Worm (Caenorhabditis elegans): ENCODE measurements around the gene E02C12.19.

E02C12.19 gene

ce11 chrV:9334216-9334615 is 42.1 kb downstream of the E02C12.19 start, which contains the start of gene ucp-4:
ucp-4 (plus strand) TSS chrV:9334298.
- TF ChIP-seq F13H6.1 (tag; optimal IDR thresholded peaks at IDR 0.05), result no peak
- TF ChIP-seq ceh-16 (tag; optimal IDR thresholded peaks at IDR 0.05), result no peak
- peak; percentile 37 for TF ChIP-seq C34F6.9 (tag; optimal IDR thresholded peaks at IDR 0.05)

- TF ChIP-seq crh-2 (tag; optimal IDR thresholded peaks at IDR 0.05), result no peak
- TF ChIP-seq unc-55 (GFP tag; optimal IDR thresholded peaks at IDR 0.05), result peak; percentile 8
- peak; percentile 59 for TF ChIP-seq nhr-25 (tag; optimal IDR thresholded peaks at IDR 0.05)
- TF ChIP-seq gmeb-1 (tag; optimal IDR thresholded peaks at IDR 0.05), result peak; percentile 31
- TF ChIP-seq sma-9 (GFP tag; optimal IDR thresholded peaks at IDR 0.05), result peak; percentile 18
- TF ChIP-seq sma-9 (tag; optimal IDR thresholded peaks at IDR 0.05), result no peak
Observed at ce11 chrV:9333316-9334048, 42.8 kb downstream of the E02C12.19 start, which contains the start of gene acl-14. acl-14 (minus strand) TSS chrV:9333631.

- TF ChIP-seq aly-2 (tag; optimal IDR thresholded peaks at IDR 0.05) (no peak), F13H6.1 (tag; optimal IDR thresholded peaks at IDR 0.05) (peak; percentile 48), ama-1 (optimal IDR thresholded peaks at IDR 0.05) (no peak), nhr-129 (tag; optimal IDR thresholded peaks at IDR 0.05) (peak; percentile 7), nhr-21 (tag; optimal IDR thresholded peaks at IDR 0.05) (no peak)
Observed at ce11 chrV:9332611-9333315, 43.6 kb downstream of the E02C12.19 start.

ce11 chrV:9329245-9329979 is 46.9 kb downstream of the E02C12.19 start:
- no peak for TF ChIP-seq R02D3.7 (tag; optimal IDR thresholded peaks at IDR 0.05)
- no peak for TF ChIP-seq ceh-82 (tag; optimal IDR thresholded peaks at IDR 0.05)
- TF ChIP-seq mbf-1 (tag; optimal IDR thresholded peaks at IDR 0.05), result no peak
- no peak for TF ChIP-seq F13H6.1 (tag; optimal IDR thresholded peaks at IDR 0.05)
- TF ChIP-seq blmp-1 (tag; optimal IDR thresholded peaks at IDR 0.05; ENCODE audit: insufficient read depth), result no peak
- TF ChIP-seq lin-13 (GFP tag; optimal IDR thresholded peaks at IDR 0.05), result no peak
- no peak for TF ChIP-seq nhr-21 (tag; optimal IDR thresholded peaks at IDR 0.05)
- TF ChIP-seq ztf-4 (tag; optimal IDR thresholded peaks at IDR 0.05), result no peak
- TF ChIP-seq unc-55 (GFP tag; optimal IDR thresholded peaks at IDR 0.05), result no peak
- TF ChIP-seq crh-2 (tag; optimal IDR thresholded peaks at IDR 0.05), result no peak
- no peak for TF ChIP-seq ztf-1 (GFP tag; conservative IDR thresholded peaks at IDR 0.05)
- TF ChIP-seq gmeb-1 (tag; optimal IDR thresholded peaks at IDR 0.05), result no peak
- no peak for TF ChIP-seq nhr-77 (tag; optimal IDR thresholded peaks at IDR 0.05)

- TF ChIP-seq nhr-12 (tag; optimal IDR thresholded peaks at IDR 0.05), result no peak
- TF ChIP-seq zag-1 (tag; optimal IDR thresholded peaks at IDR 0.05), result no peak
- no peak for TF ChIP-seq mdl-1 (tag; optimal IDR thresholded peaks at IDR 0.05)
- TF ChIP-seq lin-39 (tag; optimal IDR thresholded peaks at IDR 0.05), result no peak
- no peak for TF ChIP-seq aly-2 (tag; optimal IDR thresholded peaks at IDR 0.05)
- TF ChIP-seq nhr-237 (tag; optimal IDR thresholded peaks at IDR 0.05), result no peak
- TF ChIP-seq ama-1 (optimal IDR thresholded peaks at IDR 0.05), result no peak
- TF ChIP-seq snpc-4 (tag; optimal IDR thresholded peaks at IDR 0.05), result no peak
- TF ChIP-seq unc-55 (GFP tag; optimal IDR thresholded peaks at IDR 0.05), result no peak
Observed at ce11 chrV:9328670-9329069, 47.6 kb downstream of the E02C12.19 start, which contains the start of gene K07B1.4. K07B1.4 (plus strand) TSS chrV:9328970.

ce11 chrV:9327691-9328090 is 48.6 kb downstream of the E02C12.19 start:
- TF ChIP-seq ceh-16 (tag; optimal IDR thresholded peaks at IDR 0.05) (no peak), egl-27 (tag; optimal IDR thresholded peaks at IDR 0.05) (peak; percentile 45), unc-55 (GFP tag; optimal IDR thresholded peaks at IDR 0.05) (no peak), fos-1 (tag; optimal IDR thresholded peaks at IDR 0.05) (peak; percentile 59), mab-5 (tag; optimal IDR thresholded peaks at IDR 0.05) (no peak), blmp-1 (tag; optimal IDR thresholded peaks at IDR 0.05; ENCODE audit: insufficient read depth) (peak; percentile 48), sma-9 (GFP tag; optimal IDR thresholded peaks at IDR 0.05) (peak; percentile 68), sma-9 (tag; optimal IDR thresholded peaks at IDR 0.05) (no peak), unc-39 (tag; optimal IDR thresholded peaks at IDR 0.05) (no peak), nhr-11 (tag; optimal IDR thresholded peaks at IDR 0.05) (no peak), sem-4 (tag; optimal IDR thresholded peaks at IDR 0.05) (no peak), ama-1 (optimal IDR thresholded peaks at IDR 0.05) (no peak), nhr-77 (tag; optimal IDR thresholded peaks at IDR 0.05) (no peak), crh-2 (tag; optimal IDR thresholded peaks at IDR 0.05) (no peak), gmeb-1 (tag; optimal IDR thresholded peaks at IDR 0.05) (peak; percentile 19), mbf-1 (tag; optimal IDR thresholded peaks at IDR 0.05) (no peak), alr-1 (tag; optimal IDR thresholded peaks at IDR 0.05) (no peak), nhr-129 (tag; optimal IDR thresholded peaks at IDR 0.05) (no peak), skn-1 (tag; optimal IDR thresholded peaks at IDR 0.05) (no peak), F13H6.1 (tag; optimal IDR thresholded peaks at IDR 0.05) (no peak), elt-1 (tag; optimal IDR thresholded peaks at IDR 0.05) (no peak), nhr-12 (tag; optimal IDR thresholded peaks at IDR 0.05) (no peak), sma-3 (GFP tag; optimal IDR thresholded peaks at IDR 0.05) (peak; percentile 8), C34F6.9 (tag; optimal IDR thresholded peaks at IDR 0.05) (no peak), nhr-25 (tag; optimal IDR thresholded peaks at IDR 0.05) (peak; percentile 54), ztf-4 (tag; optimal IDR thresholded peaks at IDR 0.05) (no peak)

Data from whole organism, L2 larva.